Worm (Caenorhabditis elegans) whole organism, young adult: ENCODE data around the gene T10D4.19.
"Not testable (repeated sequence)": the region's sequence is repeated elsewhere in the genome, so short reads cannot be mapped to it uniquely, and the experiment has no call there.

Source experiments
- B0019.2 ChIP-seq: fragments of 200-800 bp; sonication (Bioruptor generic); conservative IDR thresholded peaks from 2 replicates; pipeline ENCODE4 v1.3.6; 2022; ENCODE audit warnings: missing genetic modification reagents, missing genetic modification characterization, missing compliant biosample characterization
- B0035.1 ChIP-seq: sonication (generic microtip); optimal IDR thresholded peaks from 2 replicates; lab custom pipeline; 2016; ENCODE audit warnings: missing genetic modification characterization, mild to moderate bottlenecking, missing compliant biosample characterization, missing genotype, missing genetic modification reagents
- F39B2.1 ChIP-seq: fragments of 200-800 bp; sonication (Bioruptor generic); IDR thresholded peaks from 2 replicates; pipeline ENCODE4 v1.3.6; 2022; ENCODE audit warnings: missing genetic modification reagents, missing genetic modification characterization, missing compliant biosample characterization
- T26A5.8 ChIP-seq: sonication (generic microtip); optimal IDR thresholded peaks from 2 replicates; lab custom pipeline; 2016; ENCODE audit warnings: missing genetic modification characterization, missing compliant biosample characterization
- Y53F4B.3 ChIP-seq: fragments of 200-800 bp; sonication (Bioruptor generic); IDR thresholded peaks from 2 replicates; pipeline ENCODE4 v1.3.6; 2022; ENCODE audit warnings: missing genetic modification reagents, missing genetic modification characterization, missing compliant biosample characterization
- Y67H2A.10 ChIP-seq: fragments of 200-800 bp; sonication (Bioruptor generic); conservative IDR thresholded peaks from 2 replicates; pipeline ENCODE4 v1.3.6; 2022; ENCODE audit warnings: missing genetic modification reagents, missing genetic modification characterization, missing compliant biosample characterization
- aptf-2 ChIP-seq: fragments of 200-800 bp; sonication (Bioruptor generic); conservative IDR thresholded peaks from 2 replicates; pipeline ENCODE4 v1.3.6; 2022; ENCODE audit warnings: missing genetic modification reagents, missing genetic modification characterization, missing compliant biosample characterization
- bed-1 ChIP-seq: fragments of 200-800 bp; sonication (Bioruptor generic); IDR thresholded peaks from 2 replicates; pipeline ENCODE4 v1.3.6; 2022; ENCODE audit warnings: missing genetic modification reagents, missing genetic modification characterization, missing compliant biosample characterization
- bed-2 ChIP-seq: fragments of 200-800 bp; sonication (Bioruptor generic); IDR thresholded peaks from 2 replicates; pipeline ENCODE4 v1.3.6; 2022; ENCODE audit warnings: missing genetic modification reagents, missing genetic modification characterization, missing compliant biosample characterization
- ccch-3 ChIP-seq: fragments of 200-800 bp; sonication (Bioruptor generic); optimal IDR thresholded peaks from 2 replicates; lab custom pipeline; 2018; ENCODE audit warnings: mild to moderate bottlenecking, missing genetic modification characterization, missing compliant biosample characterization
- ceh-100 ChIP-seq: fragments of 200-800 bp; sonication (Bioruptor generic); IDR thresholded peaks from 2 replicates; pipeline ENCODE4 v1.3.6; 2022; ENCODE audit warnings: missing genetic modification reagents, missing genetic modification characterization, missing compliant biosample characterization
- ceh-79 ChIP-seq: sonication (generic microtip); optimal IDR thresholded peaks from 2 replicates; lab custom pipeline; 2017; ENCODE audit warnings: mild to moderate bottlenecking, missing genetic modification characterization, missing compliant biosample characterization
- ceh-91 ChIP-seq: fragments of 200-800 bp; sonication (Bioruptor generic); IDR thresholded peaks from 2 replicates; pipeline ENCODE4 v1.3.6; 2022; ENCODE audit warnings: missing genetic modification reagents, missing genetic modification characterization, missing compliant biosample characterization
- dpl-1 ChIP-seq: fragments of 150-350 bp; optimal IDR thresholded peaks from 2 replicates; lab custom pipeline; 2014; ENCODE audit warnings: missing biosample characterization, missing genetic modification reagents, missing genetic modification characterization
- efl-1 ChIP-seq: fragments of 150-350 bp; optimal IDR thresholded peaks from 2 replicates; lab custom pipeline; 2014; ENCODE audit warnings: missing biosample characterization, missing genetic modification reagents, missing genetic modification characterization
- lag-1 ChIP-seq: fragments of 200-800 bp; sonication (Bioruptor generic); IDR thresholded peaks from 2 replicates; pipeline ENCODE4 v1.3.6; 2022; ENCODE audit warnings: missing genetic modification reagents, missing genetic modification characterization, missing compliant biosample characterization
- madf-3 ChIP-seq: fragments of 200-800 bp; sonication (Bioruptor generic); IDR thresholded peaks from 2 replicates; pipeline ENCODE4 v1.3.6; 2022; ENCODE audit warnings: missing genetic modification reagents, missing genetic modification characterization, missing compliant biosample characterization
- nhr-90 ChIP-seq: sonication (generic microtip); optimal IDR thresholded peaks from 2 replicates; lab custom pipeline; 2016; ENCODE audit warnings: missing genotype, mild to moderate bottlenecking, missing genetic modification characterization, missing compliant biosample characterization
- pbrm-1 ChIP-seq: fragments of 200-800 bp; sonication (Bioruptor generic); IDR thresholded peaks from 2 replicates; pipeline ENCODE4 v1.3.6; 2022; ENCODE audit warnings: missing genetic modification reagents, missing genetic modification characterization, missing compliant biosample characterization
- rcor-1 ChIP-seq: fragments of 200-800 bp; sonication (Bioruptor generic); IDR thresholded peaks from 2 replicates; pipeline ENCODE4 v1.3.6; 2022; ENCODE audit warnings: missing genetic modification reagents, missing genetic modification characterization, missing compliant biosample characterization
- sea-2 ChIP-seq: fragments of 200-800 bp; sonication (Bioruptor generic); IDR thresholded peaks from 2 replicates; pipeline ENCODE4 v1.3.6; 2022; ENCODE audit warnings: missing genetic modification characterization, missing compliant biosample characterization
- xnd-1 ChIP-seq: sonication (generic microtip); optimal IDR thresholded peaks from 2 replicates; lab custom pipeline; 2016; ENCODE audit warnings: missing genotype, missing genetic modification reagents, missing genetic modification characterization, missing compliant biosample characterization

The T10D4.19 gene

DNA sequence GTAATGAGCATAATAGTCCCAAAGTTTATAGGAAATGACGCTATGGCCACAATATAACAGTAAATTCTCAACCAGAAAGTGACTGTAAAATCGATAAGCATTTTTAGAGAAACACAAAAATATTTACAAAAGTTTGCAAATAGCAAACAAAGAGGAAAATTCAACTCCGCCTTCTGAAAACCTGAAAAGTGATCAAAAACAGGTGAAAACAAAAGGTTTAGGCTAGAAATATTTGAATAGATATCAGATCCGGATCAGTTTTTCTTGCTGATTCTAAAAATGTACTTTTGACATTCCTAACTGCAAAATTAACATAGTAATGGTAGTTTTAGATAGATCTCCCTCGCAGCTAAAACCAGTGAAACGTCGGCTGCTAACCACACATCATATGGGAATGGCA, 47.3 kb downstream of the T10D4.19 start, which contains the start of gene sri-51:
sri-51 (minus strand) TSS at position 101 of the 400 bp plus-strand sequence.
- no peak for TF ChIP-seq dpl-1 (GFP tag; lab: Kevin White, UChicago)
- no peak for TF ChIP-seq Y53F4B.3 (GFP tag; lab: Robert Waterston, UW)
- TF ChIP-seq bed-1 (GFP tag; lab: Robert Waterston, UW), result no peak
- no peak for TF ChIP-seq F39B2.1 (GFP tag; lab: Robert Waterston, UW)
- TF ChIP-seq Y67H2A.10, result no peak
- no peak for TF ChIP-seq B0035.1 (tag; lab: Kevin White, UChicago)
- TF ChIP-seq aptf-2, result no peak
- TF ChIP-seq bed-2 (GFP tag; lab: Robert Waterston, UW), result no peak
- no peak for TF ChIP-seq nhr-90
- no peak for TF ChIP-seq B0019.2 (GFP tag; lab: Robert Waterston, UW)
- TF ChIP-seq lag-1 (GFP tag; lab: Robert Waterston, UW), result no peak
- TF ChIP-seq madf-3 (GFP tag; lab: Robert Waterston, UW), result no peak
- TF ChIP-seq sea-2 (GFP tag; lab: Robert Waterston, UW), result no peak
- TF ChIP-seq xnd-1, result no peak
- no peak for TF ChIP-seq T26A5.8 (tag; lab: Kevin White, UChicago)
- no peak for TF ChIP-seq rcor-1 (GFP tag; lab: Robert Waterston, UW)
- TF ChIP-seq ceh-91, result no peak
- TF ChIP-seq pbrm-1 (GFP tag; lab: Robert Waterston, UW), result no peak
- no peak for TF ChIP-seq efl-1 (GFP tag; lab: Kevin White, UChicago)

DNA sequence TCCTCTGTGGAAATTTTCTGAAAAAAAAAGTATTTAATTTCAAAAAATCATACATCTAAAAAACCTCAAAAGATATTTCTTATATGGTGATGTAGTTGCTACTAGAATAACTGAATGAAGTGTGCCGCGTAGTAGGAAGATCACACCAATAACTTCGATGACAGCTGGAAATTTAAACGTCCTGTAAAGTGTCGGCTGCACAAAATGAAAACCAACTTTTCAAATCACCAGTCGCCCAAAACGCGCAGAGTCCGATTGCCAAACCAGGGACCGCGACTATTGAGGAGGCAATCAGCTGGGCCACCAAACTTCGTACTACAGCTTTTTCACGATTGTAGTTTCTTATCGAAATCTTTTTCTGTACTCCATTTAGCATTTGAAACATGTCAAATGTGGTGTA, 49.5 kb downstream of the T10D4.19 start, which contains the start of gene sri-48:
sri-48 (minus strand) TSS at position 101 of the 400 bp plus-strand sequence.
- TF ChIP-seq ceh-79 (tag; lab: Kevin White, UChicago); ccch-3 (GFP tag; lab: Kevin White, UChicago); ceh-100 (GFP tag; lab: Robert Waterston, UW): not testable (repeated sequence)
